Fruit fly (Drosophila melanogaster) whole organism, embryonic: ENCODE results near the gene ppk17.

Experiments used
- Ada2b ChIP-seq: fragments of 200-800 bp; sonication (Bioruptor generic); IDR thresholded peaks from 2 replicates; pipeline ENCODE4 v1.3.6; 2022; ENCODE audit warnings: missing biosample characterization, missing genetic modification characterization
- CG11247 ChIP-seq: fragments of 200-800 bp; sonication (Bioruptor generic); IDR thresholded peaks from 2 replicates; pipeline ENCODE4 v1.3.6; 2022; ENCODE audit warnings: missing biosample characterization, missing genetic modification characterization
- CG11560 ChIP-seq: fragments of 200-800 bp; sonication (Bioruptor generic); IDR thresholded peaks from 3 replicates; pipeline ENCODE4 v1.3.6; 2022; ENCODE audit warnings: missing biosample characterization, missing genetic modification characterization
- CG12744 ChIP-seq: fragments of 200-800 bp; sonication (Bioruptor generic); optimal IDR thresholded peaks from 2 replicates; lab custom pipeline; 2016; ENCODE audit warnings: missing biosample characterization, missing genetic modification characterization
- CG14441 ChIP-seq: fragments of 200-800 bp; sonication (Bioruptor generic); IDR thresholded peaks from 2 replicates; pipeline ENCODE4 v1.3.6; 2022; ENCODE audit warnings: missing biosample characterization, missing genetic modification characterization
- CG15011 ChIP-seq: fragments of 200-800 bp; sonication (Bioruptor generic); optimal IDR thresholded peaks from 3 replicates; lab custom pipeline; 2018; ENCODE audit warnings: missing biosample characterization, mild to moderate bottlenecking, missing genetic modification characterization
- CG30020 ChIP-seq: fragments of 200-800 bp; optimal IDR thresholded peaks from 2 replicates; lab custom pipeline; 2019; ENCODE audit warnings: missing biosample characterization, mild to moderate bottlenecking, missing genetic modification characterization, moderate library complexity
- CG32532 ChIP-seq: fragments of 200-800 bp; sonication (Bioruptor generic); IDR thresholded peaks from 2 replicates; pipeline ENCODE4 v1.3.6; 2022; ENCODE audit warnings: missing biosample characterization, missing genetic modification characterization
- CG3838 ChIP-seq: fragments of 200-800 bp; sonication (Bioruptor generic); optimal IDR thresholded peaks from 3 replicates; lab custom pipeline; 2016; ENCODE audit warnings: missing biosample characterization, missing genetic modification characterization
- CG42726 ChIP-seq: fragments of 200-800 bp; sonication (Bioruptor generic); IDR thresholded peaks from 2 replicates; pipeline ENCODE4 v1.3.6; 2022; ENCODE audit warnings: missing biosample characterization, missing genetic modification characterization; ENCODE audit not compliant: partially characterized antibody
- CG4282 ChIP-seq: fragments of 200-800 bp; sonication (Bioruptor generic); optimal IDR thresholded peaks from 2 replicates; lab custom pipeline; 2016; ENCODE audit warnings: missing biosample characterization, missing genetic modification characterization
- CG5953 ChIP-seq: fragments of 200-800 bp; sonication (Bioruptor generic); IDR thresholded peaks from 2 replicates; pipeline ENCODE4 v1.3.6; 2022; ENCODE audit warnings: missing biosample characterization, missing genetic modification characterization
- CG6791 ChIP-seq: fragments of 200-800 bp; sonication (Bioruptor generic); IDR thresholded peaks from 3 replicates; pipeline ENCODE4 v1.3.6; 2022; ENCODE audit warnings: missing biosample characterization, missing genetic modification characterization; ENCODE audit not compliant: partially characterized antibody
- CG6813 ChIP-seq: fragments of 200-800 bp; sonication (Bioruptor generic); optimal IDR thresholded peaks from 2 replicates; lab custom pipeline; 2017; ENCODE audit warnings: missing biosample characterization, missing genetic modification characterization, mild to moderate bottlenecking, moderate library complexity, missing genetic modification reagents
- CG8290 ChIP-seq, 3 experiments: fragments of 200-800 bp; sonication (Bioruptor generic); optimal IDR thresholded peaks; 2 replicates each; lab custom pipeline; 2016 to 2019; ENCODE audit warnings: missing biosample characterization in 3 of 3, missing genetic modification characterization in 3 of 3, mild to moderate bottlenecking in 2 of 3, moderate library complexity in 1 of 3
- CG8765 ChIP-seq: fragments of 200-800 bp; sonication (Bioruptor generic); IDR thresholded peaks from 2 replicates; pipeline ENCODE4 v1.3.6; 2022; ENCODE audit warnings: missing biosample characterization, missing genetic modification characterization
- Chrac-16 ChIP-seq: fragments of 200-800 bp; sonication (Bioruptor generic); optimal IDR thresholded peaks from 3 replicates; lab custom pipeline; 2016; ENCODE audit warnings: missing biosample characterization, missing genetic modification characterization
- Dek ChIP-seq: fragments of 200-800 bp; sonication (Bioruptor generic); optimal IDR thresholded peaks from 3 replicates; lab custom pipeline; 2019; ENCODE audit warnings: missing biosample characterization, mild to moderate bottlenecking, missing genetic modification characterization, moderate library complexity
- Dref ChIP-seq: fragments of 200-800 bp; sonication (Bioruptor generic); IDR thresholded peaks from 2 replicates; pipeline ENCODE4 v1.3.6; 2022; ENCODE audit warnings: missing biosample characterization, missing genetic modification characterization
- Drgx ChIP-seq: fragments of 200-800 bp; sonication (Bioruptor generic); IDR thresholded peaks from 2 replicates; pipeline ENCODE4 v1.3.6; 2022; ENCODE audit warnings: missing biosample characterization, missing genetic modification characterization
- E2f2 ChIP-seq: fragments of 200-800 bp; sonication (Bioruptor generic); IDR thresholded peaks from 2 replicates; pipeline ENCODE4 v1.3.6; 2022; ENCODE audit warnings: missing biosample characterization, missing genetic modification characterization
- Fer1 ChIP-seq: fragments of 200-800 bp; sonication (Bioruptor generic); optimal IDR thresholded peaks from 2 replicates; lab custom pipeline; 2017; ENCODE audit warnings: missing biosample characterization, mild to moderate bottlenecking, missing genetic modification characterization
- H2.0 ChIP-seq: fragments of 200-800 bp; sonication (Bioruptor generic); IDR thresholded peaks from 2 replicates; pipeline ENCODE4 v1.3.6; 2022; ENCODE audit warnings: missing biosample characterization, missing genetic modification characterization
- HLHmδ ChIP-seq: fragments of 200-800 bp; sonication (Bioruptor generic); optimal IDR thresholded peaks from 2 replicates; lab custom pipeline; 2018; ENCODE audit warnings: missing biosample characterization, mild to moderate bottlenecking, missing genetic modification characterization, moderate library complexity
- Hsf ChIP-seq: fragments of 200-800 bp; sonication (Bioruptor generic); optimal IDR thresholded peaks from 3 replicates; lab custom pipeline; 2016; ENCODE audit warnings: missing biosample characterization, missing genetic modification characterization
- Max ChIP-seq: fragments of 200-800 bp; sonication (Bioruptor generic); optimal IDR thresholded peaks from 2 replicates; lab custom pipeline; 2016; ENCODE audit warnings: missing biosample characterization, mild to moderate bottlenecking, missing genetic modification characterization
- Oaz ChIP-seq: fragments of 200-800 bp; sonication (Bioruptor generic); IDR thresholded peaks from 2 replicates; pipeline ENCODE4 v1.3.6; 2022; ENCODE audit warnings: missing biosample characterization, missing genetic modification characterization
- ara ChIP-seq: fragments of 200-800 bp; sonication (Bioruptor generic); IDR thresholded peaks from 2 replicates; pipeline ENCODE4 v1.3.6; 2022; ENCODE audit warnings: missing biosample characterization, missing genetic modification characterization
- bab2 ChIP-seq: fragments of 200-800 bp; sonication (Bioruptor generic); optimal IDR thresholded peaks from 2 replicates; lab custom pipeline; 2016; ENCODE audit warnings: missing biosample characterization, missing genetic modification characterization
- bcd ChIP-seq: fragments of 200-800 bp; sonication (Bioruptor generic); optimal IDR thresholded peaks from 2 replicates; lab custom pipeline; 2017; ENCODE audit warnings: missing biosample characterization, mild to moderate bottlenecking, missing genetic modification characterization
- cwo ChIP-seq: fragments of 200-800 bp; sonication (Bioruptor generic); optimal IDR thresholded peaks from 3 replicates; lab custom pipeline; 2017; ENCODE audit warnings: missing biosample characterization, missing genetic modification characterization, mild to moderate bottlenecking, moderate library complexity, missing genetic modification reagents
- ems ChIP-seq: fragments of 200-800 bp; sonication (Bioruptor generic); optimal IDR thresholded peaks from 3 replicates; lab custom pipeline; 2016; ENCODE audit warnings: missing biosample characterization, missing genetic modification characterization
- gce ChIP-seq: fragments of 200-800 bp; sonication (Bioruptor generic); IDR thresholded peaks from 3 replicates; pipeline ENCODE4 v1.3.6; 2022; ENCODE audit warnings: missing biosample characterization, missing genetic modification characterization
- gfzf ChIP-seq: fragments of 200-800 bp; sonication (Bioruptor generic); optimal IDR thresholded peaks from 2 replicates; lab custom pipeline; 2016; ENCODE audit warnings: missing biosample characterization, mild to moderate bottlenecking, missing genetic modification characterization, moderate library complexity
- kah ChIP-seq: fragments of 200-800 bp; sonication (Bioruptor generic); optimal IDR thresholded peaks from 2 replicates; lab custom pipeline; 2018; ENCODE audit warnings: missing biosample characterization, mild to moderate bottlenecking, missing genetic modification characterization
- ken ChIP-seq: fragments of 200-800 bp; sonication (Bioruptor generic); IDR thresholded peaks from 3 replicates; pipeline ENCODE4 v1.3.6; 2022; ENCODE audit warnings: missing biosample characterization, missing genetic modification characterization
- knrl ChIP-seq: fragments of 200-800 bp; sonication (Bioruptor generic); IDR thresholded peaks from 3 replicates; pipeline ENCODE4 v1.3.6; 2022; ENCODE audit warnings: missing biosample characterization, missing genetic modification characterization; ENCODE audit not compliant: partially characterized antibody
- lmd ChIP-seq: fragments of 200-800 bp; sonication (Bioruptor generic); IDR thresholded peaks from 2 replicates; pipeline ENCODE4 v1.3.6; 2022; ENCODE audit warnings: missing biosample characterization, missing genetic modification characterization
- lola ChIP-seq, 3 experiments: fragments of >200 bp in 2 of 3; fragments of 200-800 bp in 1 of 3; sonication (Bioruptor generic) in 1 of 3; optimal IDR thresholded peaks; 2 replicates each; lab custom pipeline; 2017 to 2019; ENCODE audit warnings: missing biosample characterization in 3 of 3, missing genetic modification characterization in 3 of 3, mild to moderate bottlenecking in 1 of 3, moderate library complexity in 1 of 3
- lov ChIP-seq, 2 experiments: fragments of 200-800 bp in 1 of 2; fragments of >200 bp in 1 of 2; sonication (Bioruptor generic) in 1 of 2; IDR thresholded peaks in 1 of 2; optimal IDR thresholded peaks in 1 of 2; 2 replicates in 1 of 2; 3 replicates in 1 of 2; pipeline versions ENCODE4 v1.3.6 to Lab custom; 2017 to 2022; ENCODE audit warnings: missing biosample characterization in 1 of 2, missing genetic modification characterization in 1 of 2
- mirr ChIP-seq: fragments of 200-800 bp; sonication (Bioruptor generic); optimal IDR thresholded peaks from 3 replicates; lab custom pipeline; 2018; ENCODE audit warnings: missing biosample characterization, mild to moderate bottlenecking, missing genetic modification characterization
- mld ChIP-seq: fragments of 200-800 bp; sonication (Bioruptor generic); IDR thresholded peaks from 3 replicates; pipeline ENCODE4 v1.3.6; 2022; ENCODE audit warnings: missing biosample characterization, missing genetic modification characterization; ENCODE audit not compliant: partially characterized antibody
- nau ChIP-seq: fragments of 200-800 bp; sonication (Bioruptor generic); optimal IDR thresholded peaks from 3 replicates; lab custom pipeline; 2017; ENCODE audit warnings: missing biosample characterization, mild to moderate bottlenecking, missing genetic modification characterization, missing genetic modification reagents
- pb ChIP-seq: fragments of 200-800 bp; sonication (Bioruptor generic); optimal IDR thresholded peaks from 3 replicates; lab custom pipeline; 2016; ENCODE audit warnings: missing biosample characterization, missing genetic modification characterization
- repo ChIP-seq: fragments of 200-800 bp; sonication (Bioruptor generic); optimal IDR thresholded peaks from 2 replicates; lab custom pipeline; 2016; ENCODE audit warnings: missing biosample characterization, missing genetic modification characterization
- sens ChIP-seq: fragments of 200-800 bp; sonication (Bioruptor generic); peaks from one replicate; lab custom pipeline; 2016; ENCODE audit warnings: missing biosample characterization, missing genetic modification characterization
- slbo ChIP-seq: fragments of 200-800 bp; sonication (Bioruptor generic); IDR thresholded peaks from 2 replicates; pipeline ENCODE4 v1.3.6; 2022; ENCODE audit warnings: missing biosample characterization, missing genetic modification characterization
- so ChIP-seq: fragments of 200-800 bp; sonication (Bioruptor generic); IDR thresholded peaks from 3 replicates; pipeline ENCODE4 v1.3.6; 2022; ENCODE audit warnings: missing biosample characterization, missing genetic modification characterization
- sqz ChIP-seq: fragments of 200-800 bp; sonication (Bioruptor generic); optimal IDR thresholded peaks from 3 replicates; lab custom pipeline; 2018; ENCODE audit warnings: missing biosample characterization, mild to moderate bottlenecking, missing genetic modification characterization

ppk17 gene

DNA sequence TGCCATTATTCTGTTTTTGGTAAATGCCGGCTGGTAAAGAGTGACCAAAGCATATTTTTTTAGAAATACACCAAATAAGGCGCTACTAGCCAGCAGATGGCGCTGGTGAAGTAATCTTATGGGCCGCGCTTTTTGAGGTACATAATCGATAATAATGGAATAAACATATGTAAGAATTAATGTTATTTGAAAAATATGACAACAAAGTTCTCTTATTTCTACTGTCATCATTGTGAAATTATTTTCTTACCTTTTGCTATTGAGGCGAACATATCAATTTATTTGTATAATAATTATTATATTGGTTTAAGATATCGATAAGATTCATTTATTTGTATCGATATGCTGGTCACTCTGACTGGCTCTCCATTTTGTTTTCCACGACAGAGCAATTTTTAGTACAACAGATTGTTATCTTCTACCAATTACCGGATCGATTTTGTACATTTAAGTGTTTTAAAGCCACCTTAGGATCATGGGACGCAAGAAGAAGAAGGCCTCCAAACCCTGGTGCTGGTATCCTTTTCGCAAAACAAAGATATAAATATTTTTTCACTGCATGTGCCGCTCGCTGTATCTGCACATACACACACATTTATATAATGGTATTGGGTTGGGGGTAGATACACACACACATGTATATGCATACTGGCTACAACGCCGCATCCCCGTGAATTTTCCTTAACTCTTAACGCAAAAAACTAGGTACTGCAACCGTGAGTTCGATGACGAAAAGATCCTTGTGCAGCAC is 17.1 kb downstream of the ppk17 start, which contains the start of the genes LSm7 and BuGZ (continued):
- TF ChIP-seq CG6791 (no peak), CG11560 (tag; lab: Robert Waterston, UW) (peak; percentile 80; the same call in 2 of the 3 replicates), mirr (GFP tag; lab: Kevin White, UChicago) (no peak), Dref (GFP tag; lab: Robert Waterston, UW) (peak; percentile 66), CG12744 (no peak), repo (GFP tag; lab: Kevin White, UChicago) (no peak), Max (GFP tag; lab: Kevin White, UChicago) (peak; percentile 48), slbo (GFP tag; lab: Robert Waterston, UW) (peak; percentile 24; the same call in 1 of the 2 replicates), Drgx (GFP tag; lab: Robert Waterston, UW) (no peak), bab2 (no peak), CG5953 (0 out of 2 replicates have a peak, but pooled peaks have one; percentile 11), E2f2 (GFP tag; lab: Robert Waterston, UW) (peak; percentile 62), bcd (GFP tag; lab: Kevin White, UChicago) (peak; percentile 57), ken (GFP tag; lab: Robert Waterston, UW) (no peak), so (GFP tag; lab: Robert Waterston, UW) (no peak), gfzf (GFP tag; lab: Kevin White, UChicago) (peak; percentile 83), ems (GFP tag; lab: Kevin White, UChicago) (no peak), CG4282 (GFP tag; lab: Kevin White, UChicago) (no peak), Dek (tag; lab: Kevin White, UChicago) (no peak), CG30020 (tag; lab: Kevin White, UChicago) (peak; percentile 63), Chrac-16 (GFP tag; lab: Kevin White, UChicago) (peak; percentile 20), CG6813 (GFP tag; lab: Kevin White, UChicago) (no peak), nau (GFP tag; lab: Kevin White, UChicago) (no peak), sens (GFP tag; lab: Kevin White, UChicago) (peak; percentile 76), ara (no peak), kah (no peak), CG32532 (peak; percentile 34; the same call in 1 of the 2 replicates), cwo (no peak), Oaz (GFP tag; lab: Robert Waterston, UW) (no peak), CG15011 (GFP tag; lab: Kevin White, UChicago) (no peak), gce (GFP tag; lab: Robert Waterston, UW) (no peak), H2.0 (no peak), Ada2b (no peak), lola (GFP tag; optimal IDR thresholded peaks at IDR 0.05; lab: Kevin White, UChicago) (peak in 1 of 3 experiments; percentile 33), mld (GFP tag; lab: Robert Waterston, UW) (no peak), CG8765 (GFP tag; lab: Robert Waterston, UW) (no peak), HLHmδ (no peak), pb (GFP tag; lab: Kevin White, UChicago) (no peak), lov (optimal IDR thresholded peaks at IDR 0.05; lab: Kevin White, UChicago) (no peak), lov (GFP tag; IDR thresholded peaks at IDR 0.05; lab: Robert Waterston, UW) (no peak), lmd (GFP tag; lab: Robert Waterston, UW) (no peak), CG8290 (GFP tag; optimal IDR thresholded peaks at IDR 0.05; lab: Kevin White, UChicago) (peak; percentile 29), CG8290 (tag; optimal IDR thresholded peaks at IDR 0.05; lab: Kevin White, UChicago) (no peak), CG3838 (GFP tag; lab: Kevin White, UChicago) (no peak), Hsf (GFP tag; lab: Kevin White, UChicago) (peak; percentile 38), sqz (no peak), CG11247 (GFP tag; lab: Robert Waterston, UW) (no peak), knrl (peak; percentile 66), CG42726 (GFP tag; lab: Robert Waterston, UW) (no peak), CG14441 (GFP tag; lab: Robert Waterston, UW) (0 out of 2 replicates have a peak, but pooled peaks have one; percentile 14), Fer1 (GFP tag; lab: Kevin White, UChicago) (peak; percentile 21)
